Fruit fly (Drosophila melanogaster) whole organism: ENCODE measurements around the gene CG9992.

ENCODE experiments used
- CG8478 ChIP-seq: fragments of >200 bp; optimal IDR thresholded peaks from 2 replicates; lab custom pipeline; 2018; ENCODE audit warnings: inconsistent platforms
- EcR ChIP-seq, 2 experiments: fragments of >200 bp; optimal IDR thresholded peaks; 2 replicates each; lab custom pipeline; 2017; ENCODE audit warnings: missing biosample characterization in 2 of 2, missing genetic modification characterization in 2 of 2, missing genetic modification reagents in 2 of 2

DNA sequence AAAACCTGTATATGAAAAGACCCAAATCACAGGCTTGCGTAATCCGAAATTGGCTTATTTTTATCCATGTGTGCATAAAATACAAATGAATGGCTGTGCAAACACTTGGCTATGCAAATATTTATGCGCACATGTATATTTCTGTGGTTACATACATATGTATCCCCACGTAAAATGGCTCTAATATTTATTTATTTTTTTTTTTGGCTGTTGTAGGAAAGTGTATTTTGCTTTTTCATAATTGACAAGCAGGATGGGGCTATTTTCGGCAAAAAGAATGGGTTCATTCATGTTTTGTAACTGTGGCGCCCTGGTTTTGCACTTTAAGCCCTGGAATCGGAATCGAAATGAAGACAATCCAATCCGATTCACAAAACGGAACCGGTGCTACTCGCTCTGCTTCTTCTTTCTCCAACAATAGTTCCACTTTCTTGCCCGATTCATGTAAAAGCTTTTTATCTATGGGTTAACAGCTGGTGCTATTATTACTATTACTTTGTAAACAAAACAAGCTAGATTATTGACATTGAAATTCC, 49.5 kb downstream of the CG9992 start:
- TF ChIP-seq CG8478 (no peak), EcR (GFP tag; optimal IDR thresholded peaks at IDR 0.05; lab: Kevin White, UChicago) (no peak)
